Fruit fly (Drosophila melanogaster) whole organism, prepupa: ENCODE measurements around the gene Vti1b.

Experiments used
- CG10631 ChIP-seq: fragments of 200-800 bp; sonication (Bioruptor generic); optimal IDR thresholded peaks from 2 replicates; lab custom pipeline; 2016; ENCODE audit warnings: missing biosample characterization, missing genetic modification characterization
- CG10669 ChIP-seq: fragments of 200-800 bp; sonication (Bioruptor generic); optimal IDR thresholded peaks from 3 replicates; lab custom pipeline; 2018; ENCODE audit warnings: missing biosample characterization, mild to moderate bottlenecking, missing genetic modification characterization, moderate library complexity
- CG11294 ChIP-seq: fragments of 200-800 bp; sonication (Bioruptor generic); IDR thresholded peaks from 2 replicates; pipeline ENCODE4 v1.3.6; 2022; ENCODE audit warnings: missing biosample characterization, missing genetic modification characterization
- CG11762 ChIP-seq: fragments of 200-800 bp; sonication (Bioruptor generic); optimal IDR thresholded peaks from 3 replicates; lab custom pipeline; 2016; ENCODE audit warnings: missing biosample characterization, missing genetic modification characterization; ENCODE audit not compliant: insufficient read depth
- CG11902 ChIP-seq: fragments of 200-800 bp; sonication (Bioruptor generic); optimal IDR thresholded peaks from 3 replicates; lab custom pipeline; 2016; ENCODE audit warnings: missing biosample characterization, missing genetic modification characterization
- CG15336 ChIP-seq: fragments of 200-800 bp; sonication (Bioruptor generic); IDR thresholded peaks from 2 replicates; pipeline ENCODE4 v1.3.6; 2022; ENCODE audit warnings: missing biosample characterization, missing genetic modification characterization
- CG16779 ChIP-seq: fragments of 200-800 bp; sonication (Bioruptor generic); optimal IDR thresholded peaks from 3 replicates; lab custom pipeline; 2017; ENCODE audit warnings: missing biosample characterization, mild to moderate bottlenecking, missing genetic modification characterization
- CG3032 ChIP-seq: fragments of 200-800 bp; optimal IDR thresholded peaks from 2 replicates; lab custom pipeline; 2019; ENCODE audit warnings: missing biosample characterization, mild to moderate bottlenecking, missing genetic modification characterization, moderate library complexity
- CG31627 ChIP-seq: fragments of 200-800 bp; sonication (Bioruptor generic); optimal IDR thresholded peaks from 3 replicates; lab custom pipeline; 2016; ENCODE audit warnings: missing biosample characterization, missing genetic modification characterization
- CG32006 ChIP-seq: fragments of 200-800 bp; sonication (Bioruptor generic); optimal IDR thresholded peaks from 3 replicates; lab custom pipeline; 2017; ENCODE audit warnings: missing biosample characterization, mild to moderate bottlenecking, missing genetic modification characterization
- CG3919 ChIP-seq: fragments of 200-800 bp; sonication (Bioruptor generic); optimal IDR thresholded peaks from 3 replicates; lab custom pipeline; 2016; ENCODE audit warnings: missing biosample characterization, missing genetic modification characterization
- CG4318 ChIP-seq: fragments of 200-800 bp; sonication (Bioruptor generic); optimal IDR thresholded peaks from 3 replicates; lab custom pipeline; 2017; ENCODE audit warnings: missing biosample characterization, mild to moderate bottlenecking, missing genetic modification characterization
- CG6163 ChIP-seq: fragments of 200-800 bp; sonication (Bioruptor generic); IDR thresholded peaks from 3 replicates; pipeline ENCODE4 v1.3.6; 2022; ENCODE audit warnings: missing biosample characterization, missing genetic modification characterization
- CG6276 ChIP-seq: fragments of 200-800 bp; sonication (Bioruptor generic); optimal IDR thresholded peaks from 2 replicates; lab custom pipeline; 2017; ENCODE audit warnings: missing biosample characterization, mild to moderate bottlenecking, missing genetic modification characterization
- CG6808 ChIP-seq: fragments of 200-800 bp; sonication (Bioruptor generic); optimal IDR thresholded peaks from 3 replicates; lab custom pipeline; 2017; ENCODE audit warnings: missing biosample characterization, missing genetic modification characterization, mild to moderate bottlenecking, moderate library complexity, missing genetic modification reagents
- CG6854 ChIP-seq: fragments of 200-800 bp; sonication (Bioruptor generic); optimal IDR thresholded peaks from 2 replicates; lab custom pipeline; 2017; ENCODE audit warnings: missing biosample characterization, mild to moderate bottlenecking, missing genetic modification characterization
- CG8632 ChIP-seq: fragments of 200-800 bp; sonication (Bioruptor generic); optimal IDR thresholded peaks from 3 replicates; lab custom pipeline; 2016; ENCODE audit warnings: missing biosample characterization, missing genetic modification characterization
- Eip75B ChIP-seq: fragments of 200-800 bp; sonication (Bioruptor generic); optimal IDR thresholded peaks from 3 replicates; lab custom pipeline; 2016; ENCODE audit warnings: missing biosample characterization, missing genetic modification characterization
- Eip78C ChIP-seq: fragments of 200-800 bp; sonication (Bioruptor generic); peaks from one replicate; lab custom pipeline; 2016; ENCODE audit warnings: missing biosample characterization, missing genetic modification characterization
- Eip93F ChIP-seq: fragments of 200-800 bp; sonication (Bioruptor generic); optimal IDR thresholded peaks from 2 replicates; lab custom pipeline; 2016; ENCODE audit warnings: missing biosample characterization, mild to moderate bottlenecking, missing genetic modification characterization
- Ets21C ChIP-seq: fragments of 200-800 bp; sonication (Bioruptor generic); optimal IDR thresholded peaks from 3 replicates; lab custom pipeline; 2016; ENCODE audit warnings: missing biosample characterization, missing genetic modification characterization
- Ets96B ChIP-seq: fragments of 200-800 bp; optimal IDR thresholded peaks from 2 replicates; lab custom pipeline; 2019; ENCODE audit warnings: missing biosample characterization, mild to moderate bottlenecking, missing genetic modification characterization, moderate library complexity
- Hr38 ChIP-seq: sonication (Bioruptor generic); optimal IDR thresholded peaks from 2 replicates; lab custom pipeline; 2016; ENCODE audit warnings: missing biosample characterization, missing genetic modification characterization
- Hr39 ChIP-seq: fragments of 200-800 bp; sonication (Bioruptor generic); optimal IDR thresholded peaks from 2 replicates; lab custom pipeline; 2016; ENCODE audit warnings: missing biosample characterization, missing genetic modification characterization
- Hr4 ChIP-seq: fragments of 200-800 bp; sonication (Bioruptor generic); optimal IDR thresholded peaks from 3 replicates; lab custom pipeline; 2016; ENCODE audit warnings: missing biosample characterization, missing genetic modification characterization
- Lpt ChIP-seq: fragments of 200-800 bp; sonication (Bioruptor generic); optimal IDR thresholded peaks from 3 replicates; lab custom pipeline; 2016; ENCODE audit warnings: missing biosample characterization, missing genetic modification characterization
- Met ChIP-seq: fragments of 200-800 bp; sonication (Bioruptor generic); optimal IDR thresholded peaks from 3 replicates; lab custom pipeline; 2016; ENCODE audit warnings: missing biosample characterization, missing genetic modification characterization
- OdsH ChIP-seq: fragments of 200-800 bp; sonication (Bioruptor generic); optimal IDR thresholded peaks from 3 replicates; lab custom pipeline; 2016; ENCODE audit warnings: missing biosample characterization, missing genetic modification characterization
- Smox ChIP-seq: fragments of 200-800 bp; sonication (Bioruptor generic); optimal IDR thresholded peaks from 3 replicates; lab custom pipeline; 2016; ENCODE audit warnings: missing biosample characterization, missing genetic modification characterization
- Sox102F ChIP-seq: fragments of 200-800 bp; sonication (Bioruptor generic); optimal IDR thresholded peaks from 2 replicates; lab custom pipeline; 2016; ENCODE audit warnings: missing biosample characterization, mild to moderate bottlenecking, missing genetic modification characterization
- Sox14 ChIP-seq: fragments of 200-800 bp; sonication (Bioruptor generic); optimal IDR thresholded peaks from 3 replicates; lab custom pipeline; 2016; ENCODE audit warnings: missing biosample characterization, missing genetic modification characterization
- achi ChIP-seq: fragments of 200-800 bp; sonication (Bioruptor generic); optimal IDR thresholded peaks from 3 replicates; lab custom pipeline; 2016; ENCODE audit warnings: missing biosample characterization, missing genetic modification characterization
- acj6 ChIP-seq: fragments of 200-800 bp; sonication (Bioruptor generic); optimal IDR thresholded peaks from 3 replicates; lab custom pipeline; 2016; ENCODE audit warnings: missing biosample characterization, missing genetic modification characterization
- cyc ChIP-seq: fragments of 200-800 bp; sonication (Bioruptor generic); optimal IDR thresholded peaks from 3 replicates; lab custom pipeline; 2016; ENCODE audit warnings: missing biosample characterization, missing genetic modification characterization
- dsx ChIP-seq: fragments of 200-800 bp; optimal IDR thresholded peaks from 3 replicates; lab custom pipeline; 2019; ENCODE audit warnings: missing biosample characterization, mild to moderate bottlenecking, missing genetic modification characterization, moderate library complexity; ENCODE audit not compliant: poor library complexity, severe bottlenecking
- esn ChIP-seq: fragments of 200-800 bp; sonication (Bioruptor generic); optimal IDR thresholded peaks from 2 replicates; lab custom pipeline; 2016; ENCODE audit warnings: missing biosample characterization, mild to moderate bottlenecking, missing genetic modification characterization, moderate library complexity
- fd59A ChIP-seq: fragments of 200-800 bp; sonication (Bioruptor generic); optimal IDR thresholded peaks from 2 replicates; lab custom pipeline; 2017; ENCODE audit warnings: missing biosample characterization, mild to moderate bottlenecking, missing genetic modification characterization, missing genetic modification reagents
- fkh ChIP-seq: fragments of 200-800 bp; sonication (Bioruptor generic); optimal IDR thresholded peaks from 3 replicates; lab custom pipeline; 2017; ENCODE audit warnings: missing biosample characterization, mild to moderate bottlenecking, missing genetic modification characterization, moderate library complexity
- lz ChIP-seq: fragments of 200-800 bp; sonication (Bioruptor generic); optimal IDR thresholded peaks from 3 replicates; lab custom pipeline; 2016; ENCODE audit warnings: missing biosample characterization, missing genetic modification characterization
- pdm3 ChIP-seq: fragments of 200-800 bp; sonication (Bioruptor generic); optimal IDR thresholded peaks from 3 replicates; lab custom pipeline; 2016; ENCODE audit warnings: missing biosample characterization, missing genetic modification characterization
- salr ChIP-seq, 2 experiments: fragments of 200-800 bp; sonication (Bioruptor generic); optimal IDR thresholded peaks; 3 replicates each; lab custom pipeline; 2016 to 2018; ENCODE audit warnings: missing biosample characterization in 2 of 2, missing genetic modification characterization in 2 of 2, mild to moderate bottlenecking in 1 of 2
- spab ChIP-seq: fragments of 200-800 bp; sonication (Bioruptor generic); optimal IDR thresholded peaks from 2 replicates; lab custom pipeline; 2017; ENCODE audit warnings: missing biosample characterization, mild to moderate bottlenecking, missing genetic modification characterization, missing genetic modification reagents
- ss ChIP-seq, 2 experiments: fragments of 200-800 bp; sonication (Bioruptor generic); optimal IDR thresholded peaks; 2 replicates in 1 of 2; 3 replicates in 1 of 2; lab custom pipeline; 2017 to 2018; ENCODE audit warnings: mild to moderate bottlenecking in 2 of 2, missing biosample characterization in 2 of 2, missing genetic modification characterization in 2 of 2, moderate library complexity in 1 of 2
- svp ChIP-seq: fragments of 200-800 bp; sonication (Bioruptor generic); peaks from one replicate; lab custom pipeline; 2016; ENCODE audit warnings: missing biosample characterization, missing genetic modification characterization

Vti1b gene

DNA sequence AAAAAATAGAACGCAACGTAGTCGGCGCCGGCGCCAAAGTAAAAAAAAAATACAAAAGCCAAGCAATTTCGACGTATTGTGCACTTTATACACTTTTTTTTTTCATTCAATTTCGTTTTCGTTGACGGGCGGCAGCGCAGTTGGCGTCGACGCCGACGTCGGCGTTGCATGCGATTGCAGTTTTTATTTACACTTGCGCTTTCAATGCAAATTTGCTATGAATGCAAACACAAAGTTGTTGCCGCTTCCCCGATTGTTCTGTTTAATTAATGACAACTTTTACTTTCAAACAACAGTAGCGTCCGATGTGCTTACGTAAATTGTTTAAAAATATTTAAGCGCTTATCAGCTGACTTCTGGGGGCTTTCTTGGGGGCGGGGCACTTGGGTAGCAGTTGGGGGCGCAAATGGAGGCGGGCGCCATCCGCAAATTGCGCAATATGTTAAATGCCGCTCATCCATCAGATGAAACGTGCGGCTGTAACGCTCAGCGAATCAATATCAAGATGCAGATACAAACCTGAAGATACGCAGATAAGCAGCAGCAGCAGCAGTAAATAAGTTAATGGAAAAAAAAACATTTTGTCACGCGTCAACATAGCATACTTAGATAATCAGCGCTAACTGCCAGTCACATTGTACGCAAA is 41.5 kb downstream of the Vti1b start (continued):
- TF ChIP-seq Smox (no peak), CG6276 (GFP tag; lab: Kevin White, UChicago) (no peak), CG4318 (GFP tag; lab: Kevin White, UChicago) (no peak), pdm3 (GFP tag; lab: Kevin White, UChicago) (no peak), Eip78C (GFP tag; lab: Kevin White, UChicago) (peak; percentile 73), CG3919 (peak; percentile 27), Eip75B (no peak), acj6 (GFP tag; lab: Kevin White, UChicago) (no peak), esn (GFP tag; lab: Kevin White, UChicago) (no peak), CG6854 (GFP tag; lab: Kevin White, UChicago) (no peak), cyc (GFP tag; lab: Kevin White, UChicago) (no peak), lz (no peak), OdsH (no peak), Sox102F (no peak), Ets21C (GFP tag; lab: Kevin White, UChicago) (no peak), CG8632 (GFP tag; lab: Kevin White, UChicago) (peak; percentile 27), achi (GFP tag; lab: Kevin White, UChicago) (peak; percentile 26), CG11294 (GFP tag; lab: Robert Waterston, UW) (no peak), fd59A (GFP tag; lab: Kevin White, UChicago) (no peak), CG10631 (GFP tag; lab: Kevin White, UChicago) (no peak), Met (GFP tag; lab: Kevin White, UChicago) (no peak), CG11902 (GFP tag; lab: Kevin White, UChicago) (no peak), CG31627 (no peak), ss (GFP tag; optimal IDR thresholded peaks at IDR 0.05; lab: Kevin White, UChicago) (no peak), Lpt (GFP tag; lab: Kevin White, UChicago) (no peak)

DNA sequence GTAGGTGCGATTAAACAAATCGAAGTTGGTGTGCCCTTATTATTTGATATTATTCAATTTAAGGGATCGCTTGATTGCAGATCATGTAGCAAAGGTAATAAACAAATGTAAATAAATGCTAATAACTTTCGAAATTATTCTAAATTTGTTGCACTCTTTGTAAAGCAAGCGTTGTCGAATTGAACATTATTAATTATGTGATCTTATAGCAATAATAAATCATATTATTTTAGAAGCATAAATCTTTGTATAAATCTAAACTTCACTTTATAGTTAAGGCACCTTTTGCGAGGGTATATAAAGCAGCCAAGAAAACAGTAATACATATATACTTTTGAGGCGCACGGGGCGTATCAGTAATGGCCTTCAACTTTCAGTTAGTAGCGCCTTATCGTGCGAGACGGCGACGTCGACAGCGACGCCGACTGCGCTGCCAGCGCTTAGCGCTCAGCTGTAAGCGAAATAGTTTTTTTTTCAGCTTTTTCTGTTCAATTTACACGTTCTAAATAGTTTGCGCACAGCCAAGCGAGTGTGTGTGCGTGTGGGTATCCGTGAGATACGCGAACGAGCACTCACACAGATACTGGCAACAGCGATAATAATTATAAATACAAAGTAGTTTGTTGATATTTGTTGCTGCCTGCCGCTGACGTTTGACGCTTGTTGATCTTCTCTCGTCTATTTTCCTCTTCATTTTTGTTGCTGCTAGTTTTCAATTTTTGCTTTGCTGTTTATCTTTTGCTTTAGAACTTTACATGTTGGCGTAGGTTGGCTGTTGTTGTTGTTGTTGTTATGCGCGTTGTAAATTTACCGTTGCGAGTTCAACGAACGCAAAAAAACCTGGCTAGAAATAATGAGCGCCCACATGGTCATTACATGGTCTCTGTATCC is 42.3 kb downstream of the Vti1b start:
- TF ChIP-seq Ets96B: peak; percentile 42
- TF ChIP-seq Eip75B: peak; percentile 14
- no peak for TF ChIP-seq CG31627
- no peak for TF ChIP-seq CG11902 (GFP tag; lab: Kevin White, UChicago)
- TF ChIP-seq achi (GFP tag; lab: Kevin White, UChicago): peak; percentile 36
- TF ChIP-seq Hr4 (GFP tag; lab: Kevin White, UChicago): peak; percentile 50
- peak; percentile 26 for TF ChIP-seq Sox14 (GFP tag; lab: Kevin White, UChicago)
- no peak for TF ChIP-seq Eip93F (GFP tag; lab: Kevin White, UChicago)
- TF ChIP-seq CG15336 (GFP tag; lab: Robert Waterston, UW): 0 out of 2 replicates have a peak, but pooled peaks have one; percentile 12
- TF ChIP-seq CG6163: 0 out of 3 replicates have a peak, but pooled peaks have one; percentile 34
- TF ChIP-seq CG6808 (GFP tag; lab: Kevin White, UChicago): peak; percentile 19
- peak; percentile 29 for TF ChIP-seq svp
- no peak for TF ChIP-seq Hr39 (GFP tag; lab: Kevin White, UChicago)
- no peak for TF ChIP-seq CG8632 (GFP tag; lab: Kevin White, UChicago)
- peak; percentile 17 for TF ChIP-seq spab
- TF ChIP-seq CG3919: no peak
- TF ChIP-seq Lpt (GFP tag; lab: Kevin White, UChicago): no peak
- TF ChIP-seq CG10631 (GFP tag; lab: Kevin White, UChicago): peak; percentile 10
- TF ChIP-seq Eip78C (GFP tag; lab: Kevin White, UChicago): peak; percentile 85
- peak; percentile 0 for TF ChIP-seq CG6276 (GFP tag; lab: Kevin White, UChicago)
- TF ChIP-seq CG16779 (tag; lab: Kevin White, UChicago): no peak
- TF ChIP-seq acj6 (GFP tag; lab: Kevin White, UChicago): peak; percentile 39
- TF ChIP-seq pdm3 (GFP tag; lab: Kevin White, UChicago): peak; percentile 43
- TF ChIP-seq CG10669 (GFP tag; lab: Kevin White, UChicago): peak; percentile 53
- TF ChIP-seq OdsH: peak; percentile 15
- peak; percentile 32 for TF ChIP-seq dsx (GFP tag; lab: Kevin White, UChicago)
- peak; percentile 58 for TF ChIP-seq CG32006
- TF ChIP-seq CG4318 (GFP tag; lab: Kevin White, UChicago): peak; percentile 8
- peak; percentile 96 for TF ChIP-seq fkh (GFP tag; lab: Kevin White, UChicago)
- TF ChIP-seq Hr38 (GFP tag; lab: Kevin White, UChicago): no peak
- TF ChIP-seq salr (GFP tag; optimal IDR thresholded peaks at IDR 0.05; lab: Kevin White, UChicago): peak in 1 of 2 experiments; percentile 4
- peak; percentile 18 for TF ChIP-seq CG11762 (GFP tag; lab: Kevin White, UChicago)
- peak; percentile 29 for TF ChIP-seq CG3032 (tag; lab: Kevin White, UChicago)
